Worm (Caenorhabditis elegans): ENCODE measurements around the gene slrp-1.

DNA sequence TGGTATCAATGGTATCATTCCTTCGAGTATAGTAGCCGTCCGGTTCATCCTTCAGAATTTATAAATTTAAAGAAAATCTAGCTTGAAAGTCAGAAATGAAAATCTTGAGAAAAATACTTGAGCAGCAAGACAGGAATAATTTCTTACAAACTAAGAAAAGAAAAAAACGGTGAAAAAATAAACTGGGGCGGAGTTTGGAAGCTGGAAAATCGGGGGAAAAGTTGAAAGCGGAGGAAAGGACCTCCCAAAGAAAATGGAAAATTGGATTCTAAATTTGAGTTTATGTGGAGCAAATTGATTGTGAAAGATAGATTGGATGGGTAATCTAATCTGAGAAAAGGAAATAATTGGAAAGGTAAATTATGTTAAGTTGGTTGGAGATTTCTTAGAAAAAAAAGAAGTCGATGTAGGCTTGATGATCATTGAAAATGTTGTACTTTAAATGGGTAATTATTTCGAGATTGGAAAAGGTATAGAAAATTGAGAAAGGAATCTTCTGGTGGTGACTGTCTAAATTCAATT, 29.5 kb upstream of the slrp-1 start, which contains the start of gene frpr-5:
- no peak for TF ChIP-seq Y105C5A.15 (GFP tag; IDR thresholded peaks at IDR 0.05)
- no peak for TF ChIP-seq dve-1 (tag; optimal IDR thresholded peaks at IDR 0.05; ENCODE audit: insufficient read depth)
- no peak for TF ChIP-seq snpc-4 (tag; optimal IDR thresholded peaks at IDR 0.05)
- no peak for TF ChIP-seq fos-1 (tag; optimal IDR thresholded peaks at IDR 0.05)
- no peak for TF ChIP-seq daf-19 (GFP tag; conservative IDR thresholded peaks at IDR 0.05)
